Fruit fly (Drosophila melanogaster): ENCODE data around the gene GNBP3.

dm6 chr3L:8951507-8951906 is 3.3 kb upstream of the GNBP3 start:
- TF ChIP-seq CTCF (optimal IDR thresholded peaks at IDR 0.05) (no peak), CG8478 (optimal IDR thresholded peaks at IDR 0.05) (no peak)
